Worm (Caenorhabditis elegans) whole organism, mixed stage, embryonic: ENCODE measurements around the gene T26E4.2.

Experiments
- nhr-76 ChIP-seq: sonication (generic microtip); optimal IDR thresholded peaks from 2 replicates; lab custom pipeline; 2017; ENCODE audit warnings: missing biosample characterization, missing genetic modification characterization
- unc-62 ChIP-seq: fragments of 150-350 bp; optimal IDR thresholded peaks from 2 replicates; lab custom pipeline; 2014; ENCODE audit warnings: missing biosample characterization, missing genetic modification reagents, missing genetic modification characterization

- no peak for TF ChIP-seq nhr-76
- no peak for TF ChIP-seq unc-62 (GFP tag; lab: Kevin White, UChicago)
These were observed 1.3 kb downstream of the T26E4.2 start, which contains the start of gene T26E4.3 for ce11 chrV:15782494-15782893.
